Fruit fly (Drosophila melanogaster): ENCODE data around the gene CG46383.
"Not testable (repeated sequence)": the region's sequence is repeated elsewhere in the genome, so short reads cannot be mapped to it uniquely, and the experiment has no call there.

CG46383 gene

dm6 chr3R:15922622-15923574, 27.8 kb downstream of the CG46383 start:
- TF ChIP-seq CTCF (optimal IDR thresholded peaks at IDR 0.05), result no peak
- no peak for TF ChIP-seq CG8478 (optimal IDR thresholded peaks at IDR 0.05)

dm6 chr3R:15921747-15922146, 29.0 kb downstream of the CG46383 start:
- no peak for TF ChIP-seq CTCF (optimal IDR thresholded peaks at IDR 0.05)
- TF ChIP-seq CG8478 (optimal IDR thresholded peaks at IDR 0.05), result no peak

DNA sequence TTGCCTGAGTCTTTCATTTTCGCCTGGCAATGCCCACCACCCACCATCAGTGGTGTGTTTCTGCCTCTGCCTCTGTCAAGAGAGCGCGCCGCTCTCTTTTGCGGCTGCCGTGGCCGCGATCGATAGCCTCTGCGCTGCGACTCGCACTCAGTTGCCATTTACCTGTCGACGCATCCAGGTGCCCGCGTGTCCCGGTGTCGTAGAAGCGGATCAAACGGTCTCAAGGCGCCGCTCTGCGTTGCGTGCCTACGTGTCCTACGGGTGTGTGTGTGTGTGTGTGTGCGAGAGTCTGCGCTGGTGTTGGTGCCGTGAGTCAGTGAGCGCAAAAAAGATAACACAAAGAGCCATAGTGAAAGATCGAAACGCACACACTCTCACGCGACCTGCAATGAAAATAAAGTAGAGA, 30.0 kb downstream of the CG46383 start, which contains the start of gene Fbxl7:
TSS of gene Fbxl7 (plus strand) at position 148 of the 406 bp plus-strand sequence.
- TF ChIP-seq CG8478 (optimal IDR thresholded peaks at IDR 0.05), result no peak
- no peak for TF ChIP-seq CTCF (optimal IDR thresholded peaks at IDR 0.05)

DNA sequence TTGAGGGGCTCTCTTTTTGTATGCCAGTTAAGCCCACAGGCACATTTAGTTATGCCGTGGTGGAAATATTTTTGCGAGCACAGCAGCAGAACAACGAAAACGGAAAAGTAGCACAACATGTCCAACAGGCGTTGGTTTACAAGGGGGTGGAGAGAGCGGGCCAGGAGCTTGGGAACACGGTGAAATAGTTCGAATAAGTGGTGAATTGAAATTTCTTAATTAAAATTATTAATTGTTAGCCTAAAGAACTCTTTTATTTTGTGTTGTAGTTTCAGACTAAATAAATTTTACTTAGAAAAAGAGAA, 30.6 kb downstream of the CG46383 start:
- TF ChIP-seq CTCF (optimal IDR thresholded peaks at IDR 0.05), result no peak
- no peak for TF ChIP-seq CG8478 (optimal IDR thresholded peaks at IDR 0.05)

dm6 chr3R:15919367-15920228, 31.1 kb downstream of the CG46383 start:
- no peak for TF ChIP-seq CG8478 (optimal IDR thresholded peaks at IDR 0.05)
- no peak for TF ChIP-seq CTCF (optimal IDR thresholded peaks at IDR 0.05)

- TF ChIP-seq CTCF (optimal IDR thresholded peaks at IDR 0.05), result no peak
- TF ChIP-seq CG8478 (optimal IDR thresholded peaks at IDR 0.05), result no peak
Measured at dm6 chr3R:15917907-15918306, 32.8 kb downstream of the CG46383 start, which contains the start of gene CG45105. Gene CG45105, minus strand, starts transcription at chr3R:15918007.

DNA sequence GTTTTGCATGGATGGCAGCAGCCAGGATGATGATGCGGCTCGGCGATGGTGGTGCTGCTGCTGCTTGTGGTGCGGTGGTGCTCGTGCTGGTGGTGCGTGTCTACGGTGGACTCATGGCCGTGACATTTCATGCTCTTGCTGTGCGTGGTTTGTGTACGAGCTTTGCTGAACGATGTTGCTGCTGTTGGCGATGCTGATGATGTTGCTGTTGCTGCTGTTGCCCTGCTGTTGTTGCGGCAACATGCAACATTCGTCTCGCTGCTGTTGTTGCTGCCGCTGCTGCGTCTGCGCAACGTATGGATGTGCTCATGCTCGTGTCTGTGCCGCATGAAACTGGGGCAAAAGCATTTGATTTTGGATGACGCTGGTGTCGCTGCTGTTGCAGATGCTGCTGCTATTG, 37.5 kb downstream of the CG46383 start:
- TF ChIP-seq CTCF (optimal IDR thresholded peaks at IDR 0.05) (peak in 1 of 2 experiments; percentile 42), CG8478 (optimal IDR thresholded peaks at IDR 0.05) (no peak)

DNA sequence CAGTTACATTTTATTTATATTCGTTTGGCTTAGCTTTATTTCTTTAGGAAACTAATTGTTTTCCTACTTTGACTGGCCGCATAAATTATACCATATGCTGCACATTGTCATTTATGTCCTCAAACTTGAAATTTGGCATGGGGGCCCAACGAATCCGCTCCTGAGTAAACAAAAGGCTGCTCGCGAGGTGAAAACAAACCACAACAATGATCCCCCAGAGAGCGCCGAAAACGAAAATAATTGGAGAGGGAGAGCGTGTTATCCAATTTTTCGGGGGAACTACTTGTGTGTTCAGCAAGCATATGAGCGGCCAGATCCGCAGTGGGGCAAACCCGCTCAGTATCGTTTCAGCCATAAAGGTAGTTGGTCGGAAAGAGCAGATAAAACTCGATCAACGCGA, 42.6 kb downstream of the CG46383 start, which contains the start of gene EndoU:
TSS of gene EndoU (plus strand) at position 301 of the 400 bp plus-strand sequence.
- not testable (repeated sequence) for TF ChIP-seq CTCF, CG8478 (optimal IDR thresholded peaks at IDR 0.05)

- TF ChIP-seq CG8478, CTCF (optimal IDR thresholded peaks at IDR 0.05): not testable (repeated sequence)
Measured at dm6 chr3R:15904543-15904942, 46.2 kb downstream of the CG46383 start, which contains the start of gene glob1. Gene glob1, minus strand, starts transcription at chr3R:15904643.
